Worm (Caenorhabditis elegans): Measurements from ENCODE around the gene F19B2.7.

The F19B2.7 gene

ce11 chrV:20164059-20164892 lies 12.7 kb downstream of the F19B2.7 start, which contains the start of gene F19B2.5 (continued):
- no peak for TF ChIP-seq unc-62 (GFP tag; optimal IDR thresholded peaks at IDR 0.05 in 1 of 2)
- TF ChIP-seq unc-62 (tag; optimal IDR thresholded peaks at IDR 0.05) = no peak
- peak; percentile 49 for TF ChIP-seq nhr-77 (tag; optimal IDR thresholded peaks at IDR 0.05)
- no peak for TF ChIP-seq lin-29 (GFP tag; IDR thresholded peaks at IDR 0.05)
- peak; percentile 49; the same call in 1 of the 2 replicates for TF ChIP-seq dmd-9 (GFP tag; IDR thresholded peaks at IDR 0.05)
- TF ChIP-seq dmd-8 (GFP tag; IDR thresholded peaks at IDR 0.05) = no peak
- TF ChIP-seq egl-43 (GFP tag; IDR thresholded peaks at IDR 0.05) = no peak
- TF ChIP-seq mxl-2 (GFP tag; conservative IDR thresholded peaks at IDR 0.05) = no peak
- peak; percentile 62; the same call in 1 of the 2 replicates for TF ChIP-seq lin-1 (GFP tag; IDR thresholded peaks at IDR 0.05)
- TF ChIP-seq zag-1 (tag; optimal IDR thresholded peaks at IDR 0.05) = no peak
- no peak for TF ChIP-seq mxl-3 (GFP tag; optimal IDR thresholded peaks at IDR 0.05)
- no peak for TF ChIP-seq ces-1 (GFP tag; optimal IDR thresholded peaks at IDR 0.05)
- peak; percentile 74 for TF ChIP-seq T26A8.4 (GFP tag; IDR thresholded peaks at IDR 0.05)
- no peak for TF ChIP-seq ceh-32 (tag; optimal IDR thresholded peaks at IDR 0.05; ENCODE audit: poor library complexity)
- peak; percentile 100 for TF ChIP-seq mdt-29 (GFP tag; IDR thresholded peaks at IDR 0.05)
- TF ChIP-seq cey-2 (tag; optimal IDR thresholded peaks at IDR 0.05; ENCODE audit: borderline replicate concordance, insufficient read depth) = no peak
- TF ChIP-seq ama-1 (optimal IDR thresholded peaks at IDR 0.05) = peak; percentile 88
- peak; percentile 11 for TF ChIP-seq pqm-1 (tag; optimal IDR thresholded peaks at IDR 0.05)
- no peak for TF ChIP-seq aly-2 (tag; optimal IDR thresholded peaks at IDR 0.05)
- TF ChIP-seq hlh-30 (tag; optimal IDR thresholded peaks at IDR 0.05; ENCODE audit: insufficient read depth) = peak; percentile 69
- TF ChIP-seq jun-1 (tag; optimal IDR thresholded peaks at IDR 0.05) = peak; percentile 66
- no peak for TF ChIP-seq spr-3 (GFP tag; optimal IDR thresholded peaks at IDR 0.05)
- no peak for TF ChIP-seq mes-2 (tag; optimal IDR thresholded peaks at IDR 0.05; ENCODE audit: poor library complexity, severe bottlenecking)
- peak; percentile 97 for TF ChIP-seq dve-1 (tag; optimal IDR thresholded peaks at IDR 0.05; ENCODE audit: insufficient read depth)
- no peak for TF ChIP-seq fos-1 (tag; optimal IDR thresholded peaks at IDR 0.05)
- no peak for TF ChIP-seq F49E8.2 (tag; optimal IDR thresholded peaks at IDR 0.05; ENCODE audit: borderline replicate concordance)
- TF ChIP-seq R02D3.7 (tag; optimal IDR thresholded peaks at IDR 0.05) = no peak
- no peak for TF ChIP-seq unc-130 (GFP tag; optimal IDR thresholded peaks at IDR 0.05)
- no peak for TF ChIP-seq F37D6.2 (tag; optimal IDR thresholded peaks at IDR 0.05)
- TF ChIP-seq nhr-41 (GFP tag; IDR thresholded peaks at IDR 0.05) = 0 out of 2 replicates have a peak, but pooled peaks have one; percentile 40
- no peak for TF ChIP-seq ctbp-1 (GFP tag; IDR thresholded peaks at IDR 0.05)
- TF ChIP-seq F44E2.7 (GFP tag; IDR thresholded peaks at IDR 0.05) = 0 out of 2 replicates have a peak, but pooled peaks have one; percentile 73
- 0 out of 2 replicates have a peak, but pooled peaks have one; percentile 53 for TF ChIP-seq nhr-42 (GFP tag; IDR thresholded peaks at IDR 0.05)
- TF ChIP-seq nhr-76 (tag; optimal IDR thresholded peaks at IDR 0.05) = no peak
- TF ChIP-seq gei-8 (GFP tag; optimal IDR thresholded peaks at IDR 0.05) = peak; percentile 60
- no peak for TF ChIP-seq skn-1 (tag; optimal IDR thresholded peaks at IDR 0.05)
- TF ChIP-seq set-16 (GFP tag; IDR thresholded peaks at IDR 0.05) = no peak; the same call in none of the 2 replicates
- no peak for TF ChIP-seq egl-27 (tag; optimal IDR thresholded peaks at IDR 0.05)

- no peak for TF ChIP-seq nhr-77 (tag; optimal IDR thresholded peaks at IDR 0.05)
- TF ChIP-seq ztf-11 (tag; optimal IDR thresholded peaks at IDR 0.05) = no peak
- no peak for TF ChIP-seq Y5F2A.4 (GFP tag; optimal IDR thresholded peaks at IDR 0.05)
- TF ChIP-seq ceh-82 (tag; optimal IDR thresholded peaks at IDR 0.05) = no peak
- TF ChIP-seq daf-16 (GFP tag; optimal IDR thresholded peaks at IDR 0.05) = no peak
- peak; percentile 85 for TF ChIP-seq daf-16 (tag; optimal IDR thresholded peaks at IDR 0.05)
- peak; percentile 57 for TF ChIP-seq aha-1 (tag)
- TF ChIP-seq pqm-1 (tag; optimal IDR thresholded peaks at IDR 0.05) = peak; percentile 16
- TF ChIP-seq dve-1 (tag; optimal IDR thresholded peaks at IDR 0.05; ENCODE audit: insufficient read depth) = peak; percentile 71
- TF ChIP-seq nhr-76 (tag; optimal IDR thresholded peaks at IDR 0.05) = no peak
These were observed 14.3 kb downstream of the F19B2.7 start for ce11 chrV:20165808-20166207.
